Worm (Caenorhabditis elegans) whole organism, L1 larva: ENCODE measurements around the gene nhr-264.

ENCODE experiments used
- C16A3.4 ChIP-seq: fragments of 150-350 bp; optimal IDR thresholded peaks from 2 replicates; lab custom pipeline; 2014; ENCODE audit warnings: missing biosample characterization, missing genetic modification characterization
- fos-1 ChIP-seq: fragments of 150-350 bp; optimal IDR thresholded peaks from 2 replicates; lab custom pipeline; 2014; ENCODE audit warnings: missing biosample characterization, missing genetic modification characterization
- hlh-4 ChIP-seq: sonication (generic microtip); optimal IDR thresholded peaks from 2 replicates; lab custom pipeline; 2016; ENCODE audit warnings: mild to moderate bottlenecking, missing genetic modification characterization, missing compliant biosample characterization
- lin-13 ChIP-seq: fragments of 150-350 bp; optimal IDR thresholded peaks from 2 replicates; lab custom pipeline; 2014; ENCODE audit warnings: missing biosample characterization, missing genetic modification reagents, missing genetic modification characterization
- lin-39 ChIP-seq: fragments of 150-350 bp; optimal IDR thresholded peaks from 2 replicates; lab custom pipeline; 2014; ENCODE audit warnings: missing biosample characterization, missing genetic modification reagents, missing genetic modification characterization
- snpc-4 ChIP-seq: fragments of 150-350 bp; optimal IDR thresholded peaks from 2 replicates; lab custom pipeline; 2014; ENCODE audit warnings: missing biosample characterization, missing genetic modification characterization
- unc-130 ChIP-seq: fragments of 150-350 bp; optimal IDR thresholded peaks from 2 replicates; lab custom pipeline; 2017; ENCODE audit warnings: missing biosample characterization, missing genetic modification characterization, inconsistent platforms

DNA sequence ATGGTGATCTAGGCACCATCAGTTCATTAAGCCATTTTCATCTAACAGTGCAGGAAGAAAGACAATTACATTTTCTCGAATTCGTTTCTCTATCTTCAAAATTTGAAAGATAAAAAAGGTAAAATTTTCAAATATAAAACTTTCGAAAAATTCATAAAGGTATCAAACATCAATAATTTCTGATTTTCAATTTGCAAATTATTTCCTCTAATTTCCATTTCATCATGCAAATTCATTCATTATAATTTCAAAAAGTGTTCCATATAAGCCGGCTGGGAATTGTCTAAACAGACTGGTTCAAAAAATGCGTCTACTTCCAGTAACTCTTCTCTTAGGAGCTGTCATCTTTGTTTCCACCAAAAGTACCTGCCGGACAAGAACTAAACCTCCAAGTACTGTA, 34.0 kb upstream of the nhr-264 start, which contains the start of gene clec-183:
- no peak for TF ChIP-seq unc-130 (tag; lab: Kevin White, UChicago)
- TF ChIP-seq fos-1 (tag; lab: Kevin White, UChicago), result no peak
- no peak for TF ChIP-seq hlh-4 (tag; lab: Kevin White, UChicago)
- TF ChIP-seq snpc-4 (tag; lab: Kevin White, UChicago), result no peak
- no peak for TF ChIP-seq C16A3.4 (tag; lab: Kevin White, UChicago)
- no peak for TF ChIP-seq lin-13 (GFP tag; lab: Kevin White, UChicago)
- TF ChIP-seq lin-39, result no peak
